Worm (Caenorhabditis elegans) whole organism, young adult: ENCODE data around the gene pigq-1.

Source experiments
- C06A6.2 ChIP-seq: fragments of 200-800 bp; sonication (Bioruptor generic); conservative IDR thresholded peaks from 2 replicates; pipeline ENCODE4 v1.3.6; 2022; ENCODE audit warnings: missing genetic modification characterization, missing compliant biosample characterization
- D2030.7 ChIP-seq: fragments of 200-800 bp; sonication (Bioruptor generic); IDR thresholded peaks from 2 replicates; pipeline ENCODE4 v1.3.6; 2022; ENCODE audit warnings: missing genetic modification reagents, missing genetic modification characterization, missing compliant biosample characterization
- F33H1.4 ChIP-seq: fragments of 200-800 bp; sonication (Bioruptor generic); IDR thresholded peaks from 2 replicates; pipeline ENCODE4 v1.3.6; 2022; ENCODE audit warnings: missing genetic modification reagents, missing genetic modification characterization, missing compliant biosample characterization
- F52B5.7 ChIP-seq: sonication (generic microtip); optimal IDR thresholded peaks from 2 replicates; lab custom pipeline; 2016; ENCODE audit warnings: mild to moderate bottlenecking, missing genetic modification characterization, missing compliant biosample characterization
- F57C9.4 ChIP-seq: sonication (generic microtip); optimal IDR thresholded peaks from 2 replicates; lab custom pipeline; 2017; ENCODE audit warnings: mild to moderate bottlenecking, missing genetic modification characterization, missing compliant biosample characterization
- K12H6.12 ChIP-seq: fragments of 200-800 bp; sonication (Bioruptor generic); optimal IDR thresholded peaks from 2 replicates; lab custom pipeline; 2018; ENCODE audit warnings: mild to moderate bottlenecking, missing genetic modification characterization, missing compliant biosample characterization
- Y56A3A.18 ChIP-seq: fragments of 200-800 bp; sonication (Bioruptor generic); IDR thresholded peaks from 2 replicates; pipeline ENCODE4 v1.3.6; 2022; ENCODE audit warnings: missing genetic modification reagents, missing genetic modification characterization, missing compliant biosample characterization
- Y79H2A.3 ChIP-seq: fragments of 200-800 bp; sonication (Bioruptor generic); conservative IDR thresholded peaks from 2 replicates; pipeline ENCODE4 v1.3.6; 2022; ENCODE audit warnings: missing genetic modification reagents, missing genetic modification characterization, missing compliant biosample characterization
- ZK185.1 ChIP-seq: sonication (generic microtip); optimal IDR thresholded peaks from 2 replicates; lab custom pipeline; 2016; ENCODE audit warnings: mild to moderate bottlenecking, missing genetic modification characterization, missing compliant biosample characterization; ENCODE audit not compliant: poor library complexity, severe bottlenecking
- aptf-2 ChIP-seq: fragments of 200-800 bp; sonication (Bioruptor generic); conservative IDR thresholded peaks from 2 replicates; pipeline ENCODE4 v1.3.6; 2022; ENCODE audit warnings: missing genetic modification reagents, missing genetic modification characterization, missing compliant biosample characterization
- atf-7 ChIP-seq: sonication (generic microtip); optimal IDR thresholded peaks from 2 replicates; lab custom pipeline; 2017; ENCODE audit warnings: mild to moderate bottlenecking, missing genetic modification characterization, missing compliant biosample characterization
- attf-3 ChIP-seq: fragments of 200-800 bp; sonication (Bioruptor generic); conservative IDR thresholded peaks from 2 replicates; pipeline ENCODE4 v1.3.6; 2022; ENCODE audit warnings: missing genetic modification reagents, missing genetic modification characterization, missing compliant biosample characterization
- attf-5 ChIP-seq: fragments of 200-800 bp; sonication (Bioruptor generic); optimal IDR thresholded peaks from 2 replicates; lab custom pipeline; 2018; ENCODE audit warnings: mild to moderate bottlenecking, missing genetic modification characterization, missing compliant biosample characterization
- attf-6 ChIP-seq: fragments of 200-800 bp; sonication (Bioruptor generic); IDR thresholded peaks from 2 replicates; pipeline ENCODE4 v1.3.6; 2022; ENCODE audit warnings: missing genetic modification reagents, missing genetic modification characterization, missing compliant biosample characterization
- bed-1 ChIP-seq: fragments of 200-800 bp; sonication (Bioruptor generic); IDR thresholded peaks from 2 replicates; pipeline ENCODE4 v1.3.6; 2022; ENCODE audit warnings: missing genetic modification reagents, missing genetic modification characterization, missing compliant biosample characterization
- ceh-40 ChIP-seq: fragments of 200-800 bp; sonication (Bioruptor generic); IDR thresholded peaks from 2 replicates; pipeline ENCODE4 v1.3.6; 2022; ENCODE audit warnings: missing genetic modification characterization, missing compliant biosample characterization
- ceh-91 ChIP-seq: fragments of 200-800 bp; sonication (Bioruptor generic); IDR thresholded peaks from 2 replicates; pipeline ENCODE4 v1.3.6; 2022; ENCODE audit warnings: missing genetic modification reagents, missing genetic modification characterization, missing compliant biosample characterization
- chd-7 ChIP-seq: sonication (generic microtip); optimal IDR thresholded peaks from 2 replicates; lab custom pipeline; 2016; ENCODE audit warnings: mild to moderate bottlenecking, missing genetic modification characterization, moderate library complexity, missing compliant biosample characterization
- dpff-1 ChIP-seq: sonication (generic microtip); optimal IDR thresholded peaks from 2 replicates; lab custom pipeline; 2017; ENCODE audit warnings: mild to moderate bottlenecking, missing genetic modification characterization, missing compliant biosample characterization
- dpl-1 ChIP-seq: fragments of 150-350 bp; optimal IDR thresholded peaks from 2 replicates; lab custom pipeline; 2014; ENCODE audit warnings: missing biosample characterization, missing genetic modification reagents, missing genetic modification characterization
- efl-1 ChIP-seq: fragments of 150-350 bp; optimal IDR thresholded peaks from 2 replicates; lab custom pipeline; 2014; ENCODE audit warnings: missing biosample characterization, missing genetic modification reagents, missing genetic modification characterization
- ekl-4 ChIP-seq: fragments of 200-800 bp; sonication (Bioruptor generic); IDR thresholded peaks from 2 replicates; pipeline ENCODE4 v1.3.6; 2022; ENCODE audit warnings: missing genetic modification reagents, missing genetic modification characterization, missing compliant biosample characterization
- fkh-3 ChIP-seq: sonication (generic microtip); optimal IDR thresholded peaks from 2 replicates; lab custom pipeline; 2016; ENCODE audit warnings: mild to moderate bottlenecking, missing genetic modification characterization, missing compliant biosample characterization
- hmg-20 ChIP-seq: fragments of 200-800 bp; sonication (Bioruptor generic); IDR thresholded peaks from 2 replicates; pipeline ENCODE4 v1.3.6; 2022; ENCODE audit warnings: missing genetic modification reagents, missing genetic modification characterization, missing compliant biosample characterization
- hsf-1 ChIP-seq: fragments of 200-800 bp; sonication (Bioruptor generic); IDR thresholded peaks from 2 replicates; pipeline ENCODE4 v1.3.6; 2022; ENCODE audit warnings: missing genetic modification reagents, missing genetic modification characterization, missing compliant biosample characterization
- let-607 ChIP-seq, 2 experiments: fragments of 200-800 bp in 1 of 2; sonication (Bioruptor generic) in 1 of 2; sonication (generic microtip) in 1 of 2; optimal IDR thresholded peaks; 2 replicates each; lab custom pipeline; 2016 to 2018; ENCODE audit warnings: mild to moderate bottlenecking in 2 of 2, missing compliant biosample characterization in 2 of 2, missing genetic modification characterization in 2 of 2, moderate library complexity in 2 of 2, missing genotype in 1 of 2
- lin-26 ChIP-seq: fragments of 200-800 bp; sonication (Bioruptor generic); IDR thresholded peaks from 2 replicates; pipeline ENCODE4 v1.3.6; 2022; ENCODE audit warnings: missing genetic modification reagents, missing genetic modification characterization, missing compliant biosample characterization
- lsl-1 ChIP-seq: fragments of 200-800 bp; sonication (Bioruptor generic); optimal IDR thresholded peaks from 2 replicates; lab custom pipeline; 2018; ENCODE audit warnings: mild to moderate bottlenecking, missing genetic modification characterization, moderate library complexity, missing compliant biosample characterization
- mel-28 ChIP-seq: sonication (generic microtip); optimal IDR thresholded peaks from 2 replicates; lab custom pipeline; 2016; ENCODE audit warnings: borderline replicate concordance, mild to moderate bottlenecking, missing genetic modification characterization, missing compliant biosample characterization
- mes-4 ChIP-seq: sonication (generic microtip); optimal IDR thresholded peaks from 2 replicates; lab custom pipeline; 2016; ENCODE audit warnings: missing genotype, missing genetic modification characterization, missing compliant biosample characterization
- nfyb-1 ChIP-seq: fragments of 200-800 bp; sonication (Bioruptor generic); IDR thresholded peaks from 2 replicates; pipeline ENCODE4 v1.3.6; 2022; ENCODE audit warnings: missing genetic modification reagents, missing genetic modification characterization, missing compliant biosample characterization
- nhr-120 ChIP-seq: fragments of 200-800 bp; sonication (Bioruptor generic); IDR thresholded peaks from 2 replicates; pipeline ENCODE4 v1.3.6; 2022; ENCODE audit warnings: missing genetic modification characterization, missing compliant biosample characterization
- rec-8 ChIP-seq, 2 experiments: sonication (generic microtip); optimal IDR thresholded peaks; 2 replicates each; lab custom pipeline; 2016; ENCODE audit warnings: mild to moderate bottlenecking in 2 of 2, missing genetic modification characterization in 2 of 2, missing genetic modification reagents in 2 of 2, missing genotype in 2 of 2, missing biosample characterization in 1 of 2, missing compliant biosample characterization in 1 of 2, moderate library complexity in 1 of 2
- repo-1 ChIP-seq: sonication (generic microtip); optimal IDR thresholded peaks from 2 replicates; lab custom pipeline; 2017; ENCODE audit warnings: mild to moderate bottlenecking, missing genetic modification characterization, missing compliant biosample characterization
- snpc-1.1 ChIP-seq: sonication (generic microtip); optimal IDR thresholded peaks from 2 replicates; lab custom pipeline; 2017; ENCODE audit warnings: missing genetic modification characterization, mild to moderate bottlenecking, missing compliant biosample characterization, antibody characterized with exemption, moderate library complexity, missing genotype, missing genetic modification reagents; ENCODE audit not compliant: insufficient read depth
- snpc-1.3 ChIP-seq: sonication (generic microtip); optimal IDR thresholded peaks from 2 replicates; lab custom pipeline; 2017; ENCODE audit warnings: missing genetic modification characterization, mild to moderate bottlenecking, missing compliant biosample characterization, antibody characterized with exemption, moderate library complexity, missing genotype, missing genetic modification reagents; ENCODE audit not compliant: insufficient read depth
- sptf-2 ChIP-seq: fragments of 200-800 bp; sonication (Bioruptor generic); optimal IDR thresholded peaks from 2 replicates; lab custom pipeline; 2018; ENCODE audit warnings: mild to moderate bottlenecking, missing genetic modification characterization, missing compliant biosample characterization
- tbp1 ChIP-seq: fragments of 200-800 bp; sonication (Bioruptor generic); optimal IDR thresholded peaks from 2 replicates; lab custom pipeline; 2018; ENCODE audit warnings: mild to moderate bottlenecking, missing genetic modification characterization, missing compliant biosample characterization
- tlf-1 ChIP-seq: fragments of 200-800 bp; sonication (Bioruptor generic); optimal IDR thresholded peaks from 2 replicates; lab custom pipeline; 2018; ENCODE audit warnings: mild to moderate bottlenecking, missing genetic modification characterization, missing compliant biosample characterization
- unc-130 ChIP-seq: sonication (generic microtip); optimal IDR thresholded peaks from 2 replicates; lab custom pipeline; 2016; ENCODE audit warnings: missing genetic modification reagents, missing genetic modification characterization, missing compliant biosample characterization
- xnd-1 ChIP-seq: sonication (generic microtip); optimal IDR thresholded peaks from 2 replicates; lab custom pipeline; 2016; ENCODE audit warnings: missing genotype, missing genetic modification reagents, missing genetic modification characterization, missing compliant biosample characterization
- zim-3 ChIP-seq: sonication (generic microtip); optimal IDR thresholded peaks from 2 replicates; lab custom pipeline; 2017; ENCODE audit warnings: mild to moderate bottlenecking, missing genetic modification characterization, moderate library complexity, missing compliant biosample characterization
- ztf-25 ChIP-seq: fragments of 200-800 bp; sonication (Bioruptor generic); IDR thresholded peaks from 2 replicates; pipeline ENCODE4 v1.3.6; 2022; ENCODE audit warnings: missing genetic modification reagents, missing genetic modification characterization, missing compliant biosample characterization

Gene pigq-1

DNA sequence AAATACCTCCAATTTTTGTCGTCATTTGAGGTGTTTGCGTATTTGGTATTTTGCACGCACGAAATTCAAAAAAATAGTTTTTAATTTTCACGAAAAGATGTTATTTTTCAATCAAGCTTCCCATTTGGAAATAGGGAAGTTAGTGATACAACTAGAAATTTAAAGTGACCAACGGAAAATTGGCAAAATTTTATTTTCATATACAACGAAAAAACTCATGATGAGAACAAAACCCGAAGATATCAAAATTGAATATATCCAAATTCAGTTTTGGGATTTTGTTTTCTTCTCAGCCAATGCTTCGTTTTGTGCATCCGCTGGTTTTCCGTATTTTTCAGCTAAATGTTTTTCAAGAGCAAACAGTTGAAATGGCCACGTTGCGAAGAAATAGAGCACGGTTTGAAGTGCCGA lies 1.1 kb downstream of the pigq-1 start (continued):
- TF ChIP-seq aptf-2 (GFP tag; lab: Robert Waterston, UW) (no peak), hmg-20 (GFP tag; lab: Robert Waterston, UW) (no peak), F52B5.7 (peak; percentile 84), repo-1 (tag; lab: Kevin White, UChicago) (peak; percentile 78), attf-5 (GFP tag; lab: Kevin White, UChicago) (peak; percentile 17), attf-3 (GFP tag; lab: Robert Waterston, UW) (no peak), efl-1 (no peak), chd-7 (tag; lab: Kevin White, UChicago) (peak; percentile 63)

DNA sequence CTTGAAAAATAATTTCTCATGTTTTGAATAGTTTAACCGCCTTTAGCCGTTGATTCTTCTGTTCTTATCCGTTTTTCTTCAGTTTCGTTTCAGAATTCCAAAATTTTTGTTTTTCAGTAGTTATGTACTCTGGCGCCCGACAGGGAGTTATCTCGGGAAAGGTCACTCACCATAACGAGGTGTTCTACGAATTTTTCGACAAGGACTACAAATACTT lies 3.9 kb downstream of the pigq-1 start, which contains the start of gene F01G4.4:
Gene F01G4.4 (plus strand): TSS at position 118 of the 217 bp plus-strand sequence.
- no peak for TF ChIP-seq nfyb-1
- no peak for TF ChIP-seq Y56A3A.18 (GFP tag; lab: Robert Waterston, UW)
- no peak for TF ChIP-seq lsl-1 (GFP tag; lab: Kevin White, UChicago)
- no peak for TF ChIP-seq Y79H2A.3 (GFP tag; lab: Robert Waterston, UW)
- TF ChIP-seq zim-3 (tag; lab: Kevin White, UChicago): no peak
- TF ChIP-seq F57C9.4: no peak
- no peak for TF ChIP-seq attf-5 (GFP tag; lab: Kevin White, UChicago)
- no peak for TF ChIP-seq snpc-1.3 (tag; lab: Kevin White, UChicago)
- TF ChIP-seq ztf-25 (GFP tag; lab: Robert Waterston, UW): no peak
- TF ChIP-seq mes-4: no peak
- TF ChIP-seq tbp1: no peak
- TF ChIP-seq, all 124 proteins: peak for 0

DNA sequence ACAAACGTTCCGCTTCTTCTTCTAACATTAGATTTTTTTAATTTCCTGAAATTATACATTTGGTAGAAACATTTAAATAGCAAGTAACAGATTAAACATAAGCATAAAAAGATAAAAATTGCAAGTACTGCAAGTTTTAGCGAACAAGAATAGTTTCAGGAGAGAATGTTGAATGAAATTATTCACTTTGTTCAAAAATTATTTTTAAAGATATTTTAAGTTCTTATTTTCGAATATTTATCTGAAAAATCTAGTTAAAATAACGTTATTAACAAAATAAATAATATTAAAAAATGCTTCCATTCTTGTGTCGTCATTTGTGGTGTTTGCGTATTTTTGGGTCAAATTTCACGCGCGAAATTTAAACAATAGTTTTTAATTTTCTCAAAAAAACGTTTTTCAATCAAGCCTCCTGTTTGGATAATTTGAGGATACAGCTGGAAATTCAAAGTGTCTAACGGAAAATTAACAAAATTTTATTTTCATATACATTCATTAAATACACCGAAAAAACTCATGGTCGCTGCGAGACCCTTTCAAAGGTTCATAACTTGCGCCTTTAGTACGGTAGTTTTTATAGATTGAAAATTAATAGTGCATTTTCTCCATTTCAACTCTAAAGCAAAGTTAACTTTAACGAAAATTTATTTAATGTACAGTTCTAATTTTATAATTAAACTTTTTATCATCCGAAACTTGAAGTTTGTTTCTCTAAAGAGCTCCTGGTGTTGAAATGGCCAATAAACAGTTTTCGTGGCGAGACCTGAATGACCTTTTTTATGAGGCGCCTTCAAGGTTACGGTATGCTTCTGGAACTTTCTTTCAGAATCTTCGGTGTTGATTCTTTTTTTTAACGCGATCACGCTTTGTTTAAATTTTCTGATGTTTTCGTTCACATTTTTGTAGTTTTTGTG lies 4.5 kb downstream of the pigq-1 start, which contains the start of gene skih-2:
Gene skih-2 (minus strand): TSS at position 51 of the 914 bp plus-strand sequence.
- TF ChIP-seq F33H1.4 (peak; percentile 89), lin-26 (GFP tag; lab: Robert Waterston, UW) (no peak), D2030.7 (GFP tag; lab: Robert Waterston, UW) (no peak; the same call in none of the 2 replicates), atf-7 (tag; lab: Kevin White, UChicago) (no peak), sptf-2 (no peak), ZK185.1 (no peak), ekl-4 (GFP tag; lab: Robert Waterston, UW) (0 out of 2 replicates have a peak, but pooled peaks have one; percentile 15), xnd-1 (tag; lab: Kevin White, UChicago) (peak; percentile 91), fkh-3 (tag; lab: Kevin White, UChicago) (no peak), Y56A3A.18 (GFP tag; lab: Robert Waterston, UW) (no peak), tlf-1 (no peak), zim-3 (tag; lab: Kevin White, UChicago) (no peak), lsl-1 (GFP tag; lab: Kevin White, UChicago) (peak; percentile 93), snpc-1.3 (tag; lab: Kevin White, UChicago) (no peak), dpff-1 (no peak), mes-4 (no peak), rec-8 (tag; optimal IDR thresholded peaks at IDR 0.05; lab: Kevin White, UChicago) (no peak), mel-28 (tag; lab: Kevin White, UChicago) (no peak), hsf-1 (GFP tag; lab: Robert Waterston, UW) (peak; percentile 98), C06A6.2 (GFP tag; lab: Robert Waterston, UW) (no peak), K12H6.12 (tag; lab: Kevin White, UChicago) (no peak), ztf-25 (GFP tag; lab: Robert Waterston, UW) (no peak), bed-1 (GFP tag; lab: Robert Waterston, UW) (no peak), snpc-1.1 (tag; lab: Kevin White, UChicago) (no peak), unc-130 (GFP tag; lab: Kevin White, UChicago) (peak; percentile 16), ceh-91 (peak; percentile 73), let-607 (tag; optimal IDR thresholded peaks at IDR 0.05; lab: Kevin White, UChicago) (no peak), nhr-120 (GFP tag; lab: Robert Waterston, UW) (no peak), dpl-1 (GFP tag; lab: Kevin White, UChicago) (peak; percentile 70), ceh-40 (no peak), attf-6 (GFP tag; lab: Robert Waterston, UW) (no peak)
